Fruit fly (Drosophila melanogaster): ENCODE results near the gene CG1394.

CG1394 gene

dm6 chrX:11136587-11137512 is 33.6 kb downstream of the CG1394 start, which contains the start of gene Klp10A (continued):
- TF ChIP-seq CG2875 (GFP tag; optimal IDR thresholded peaks at IDR 0.05), result no peak
- TF ChIP-seq CG1024 (GFP tag; IDR thresholded peaks at IDR 0.05), result no peak
- no peak for TF ChIP-seq p53 (GFP tag; optimal IDR thresholded peaks at IDR 0.05)
- peak; percentile 75 for TF ChIP-seq CG8478 (optimal IDR thresholded peaks at IDR 0.05)
- TF ChIP-seq caup (GFP tag; optimal IDR thresholded peaks at IDR 0.05; ENCODE audit: severe bottlenecking), result peak; percentile 45
- peak; percentile 93 for TF ChIP-seq Myb (GFP tag; optimal IDR thresholded peaks at IDR 0.05)
- no peak for TF ChIP-seq ro (GFP tag; IDR thresholded peaks at IDR 0.05)
- TF ChIP-seq tna (GFP tag; IDR thresholded peaks at IDR 0.05; ENCODE audit: partially characterized antibody), result no peak
- TF ChIP-seq CG17359 (tag; optimal IDR thresholded peaks at IDR 0.05), result no peak
- TF ChIP-seq Xbp1 (GFP tag; optimal IDR thresholded peaks at IDR 0.05), result peak; percentile 36
- peak; percentile 3 for TF ChIP-seq ab (GFP tag; optimal IDR thresholded peaks at IDR 0.05)
- no peak for TF ChIP-seq CG7839 (tag; optimal IDR thresholded peaks at IDR 0.05)
- TF ChIP-seq Lhr (GFP tag; optimal IDR thresholded peaks at IDR 0.05), result no peak
- TF ChIP-seq bowl (GFP tag; IDR thresholded peaks at IDR 0.05), result no peak
- TF ChIP-seq CG1529 (GFP tag; optimal IDR thresholded peaks at IDR 0.05), result no peak
- TF ChIP-seq CG15601 (tag; optimal IDR thresholded peaks at IDR 0.05), result no peak
- no peak for TF ChIP-seq CG17385 (GFP tag; optimal IDR thresholded peaks at IDR 0.05)
- TF ChIP-seq CG1602 (GFP tag; optimal IDR thresholded peaks at IDR 0.05), result no peak
- TF ChIP-seq CG9797 (GFP tag; optimal IDR thresholded peaks at IDR 0.05), result no peak
- no peak for TF ChIP-seq CG10565 (GFP tag; optimal IDR thresholded peaks at IDR 0.05)
- no peak for TF ChIP-seq CG14441 (GFP tag; IDR thresholded peaks at IDR 0.05)
- TF ChIP-seq sd (tag; optimal IDR thresholded peaks at IDR 0.05), result no peak
- TF ChIP-seq CG6683 (GFP tag; optimal IDR thresholded peaks at IDR 0.05), result no peak
- peak; percentile 1 for TF ChIP-seq CG4854 (GFP tag; optimal IDR thresholded peaks at IDR 0.05)
- no peak for TF ChIP-seq CG11093 (GFP tag; IDR thresholded peaks at IDR 0.05)
- no peak for TF ChIP-seq pros (GFP tag; optimal IDR thresholded peaks at IDR 0.05)
- no peak for TF ChIP-seq CG7357 (GFP tag; IDR thresholded peaks at IDR 0.05)
- no peak for TF ChIP-seq Bdp1 (GFP tag; optimal IDR thresholded peaks at IDR 0.05)
- peak; percentile 24 for TF ChIP-seq Chrac-16 (GFP tag; optimal IDR thresholded peaks at IDR 0.05)

DNA sequence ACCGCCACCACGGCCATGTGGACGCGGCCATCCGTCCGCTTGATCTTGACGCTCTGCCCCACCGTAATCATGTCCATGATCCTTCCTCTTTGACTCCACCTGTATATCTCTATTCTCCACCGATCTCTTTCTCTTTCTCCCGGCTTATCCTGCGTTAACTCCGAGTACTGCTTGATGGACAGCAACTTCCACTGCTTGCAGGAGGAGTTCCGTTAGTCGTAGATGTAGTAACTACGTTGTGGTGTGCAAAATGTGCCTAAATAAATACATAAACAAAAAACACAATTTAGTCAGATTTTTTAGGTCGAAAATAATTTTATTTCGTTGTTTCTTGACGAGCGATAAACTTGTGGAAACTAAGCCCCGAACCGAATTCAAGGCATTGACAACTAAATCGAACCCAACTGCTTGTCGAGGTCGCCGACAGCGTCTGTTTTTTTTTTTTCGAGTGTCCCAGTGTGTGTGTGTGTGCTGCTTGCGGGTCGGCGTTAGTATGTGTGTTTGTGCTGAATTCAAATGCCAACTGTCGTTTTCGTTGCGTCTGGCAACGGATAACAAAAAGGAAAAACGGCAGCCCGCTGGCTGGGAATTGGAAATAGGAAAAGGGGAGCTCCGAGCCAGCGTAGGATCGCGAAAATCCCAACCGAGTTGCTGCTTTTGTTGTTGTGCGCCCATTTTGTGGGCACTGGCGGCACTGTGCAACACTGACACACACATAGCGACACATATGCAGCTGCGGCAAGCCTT is 34.5 kb downstream of the CG1394 start:
- TF ChIP-seq Max (GFP tag; optimal IDR thresholded peaks at IDR 0.05), result no peak
- TF ChIP-seq CG12942 (GFP tag; optimal IDR thresholded peaks at IDR 0.05), result no peak
- TF ChIP-seq disco-r (GFP tag; optimal IDR thresholded peaks at IDR 0.05), result no peak
- TF ChIP-seq CG4360 (GFP tag; IDR thresholded peaks at IDR 0.05), result peak; percentile 80
- TF ChIP-seq sug (tag; optimal IDR thresholded peaks at IDR 0.05), result no peak
- TF ChIP-seq MBD-R2 (GFP tag; IDR thresholded peaks at IDR 0.05), result peak; percentile 26; the same call in 1 of the 2 replicates
- TF ChIP-seq Gsc (GFP tag; IDR thresholded peaks at IDR 0.05), result no peak
- TF ChIP-seq NC2α (GFP tag; optimal IDR thresholded peaks at IDR 0.05), result no peak
- TF ChIP-seq twi (tag; optimal IDR thresholded peaks at IDR 0.05), result no peak
- no peak for TF ChIP-seq Dref (GFP tag; IDR thresholded peaks at IDR 0.05)
- TF ChIP-seq pan (optimal IDR thresholded peaks at IDR 0.05), result no peak
- TF ChIP-seq pan (GFP tag; optimal IDR thresholded peaks at IDR 0.05 in 1 of 2, IDR thresholded peaks at IDR 0.05 in 1 of 2), result no peak
- 0 out of 3 replicates have a peak, but pooled peaks have one; percentile 11 for TF ChIP-seq dysf (GFP tag; IDR thresholded peaks at IDR 0.05)
- no peak for TF ChIP-seq CG12769 (tag; optimal IDR thresholded peaks at IDR 0.05)
- no peak for TF ChIP-seq Nf-YC (tag; optimal IDR thresholded peaks at IDR 0.05)
- TF ChIP-seq D (optimal IDR thresholded peaks at IDR 0.05), result no peak
- no peak for TF ChIP-seq D (GFP tag; optimal IDR thresholded peaks at IDR 0.05)
- TF ChIP-seq Myb (GFP tag; optimal IDR thresholded peaks at IDR 0.05), result peak; percentile 73
- TF ChIP-seq CG7556 (GFP tag; optimal IDR thresholded peaks at IDR 0.05), result no peak
- no peak for TF ChIP-seq Mad (GFP tag; optimal IDR thresholded peaks at IDR 0.05)
- no peak for TF ChIP-seq ara (GFP tag; IDR thresholded peaks at IDR 0.05)
- no peak for TF ChIP-seq pzg (GFP tag; optimal IDR thresholded peaks at IDR 0.05)
